Fruit fly (Drosophila melanogaster) Kc167 (cell line): ENCODE measurements around the gene Tsen2.

Experiments
- Myc ChIP-seq: fragments of >200 bp; optimal IDR thresholded peaks from 2 replicates; lab custom pipeline; 2017; ENCODE audit warnings: missing external identifiers
- h ChIP-seq: fragments of >200 bp; optimal IDR thresholded peaks from 3 replicates; lab custom pipeline; 2018; ENCODE audit warnings: missing external identifiers
- insv ChIP-seq: fragments of >200 bp; optimal IDR thresholded peaks from 3 replicates; lab custom pipeline; 2018; ENCODE audit warnings: missing external identifiers
- psq ChIP-seq: fragments of >200 bp; optimal IDR thresholded peaks from 2 replicates; lab custom pipeline; 2017; ENCODE audit warnings: missing external identifiers
- ttk ChIP-seq: sonication (Bioruptor generic); optimal IDR thresholded peaks from 2 replicates; lab custom pipeline; 2017; ENCODE audit warnings: missing external identifiers

DNA sequence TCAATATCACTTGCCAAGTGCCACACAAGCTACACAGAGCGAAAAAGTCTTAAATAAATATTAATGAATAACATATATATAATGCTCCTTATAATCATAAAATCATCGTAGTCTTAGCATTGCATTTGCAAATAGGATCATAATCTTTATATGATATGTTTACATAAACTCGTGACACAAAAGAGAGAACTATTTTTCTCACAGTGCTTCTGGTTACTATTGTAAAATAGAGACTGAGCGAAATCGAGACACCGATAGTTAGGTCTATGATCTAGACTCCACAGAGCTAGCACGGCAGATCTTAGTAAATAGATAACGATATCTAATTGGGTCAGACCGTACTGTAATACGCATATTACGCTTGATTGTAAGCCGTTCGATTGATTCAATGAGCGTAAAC, 19.9 kb upstream of the Tsen2 start:
- no peak for TF ChIP-seq ttk (lab: Kevin White, UChicago)
- no peak for TF ChIP-seq Myc
- no peak for TF ChIP-seq insv
- no peak for TF ChIP-seq h (lab: Kevin White, UChicago)
- no peak for TF ChIP-seq psq (lab: Kevin White, UChicago)
